Fruit fly (Drosophila melanogaster) whole organism, prepupa: ENCODE data around the gene CG6839.

ENCODE experiments used
- CG4318 ChIP-seq: fragments of 200-800 bp; sonication (Bioruptor generic); optimal IDR thresholded peaks from 3 replicates; lab custom pipeline; 2017; ENCODE audit warnings: missing biosample characterization, mild to moderate bottlenecking, missing genetic modification characterization
- CG8319 ChIP-seq: fragments of 200-800 bp; sonication (Bioruptor generic); optimal IDR thresholded peaks from 3 replicates; lab custom pipeline; 2016; ENCODE audit warnings: missing biosample characterization, missing genetic modification characterization
- Gug ChIP-seq: fragments of 200-800 bp; sonication (Bioruptor generic); IDR thresholded peaks from 2 replicates; pipeline ENCODE4 v1.3.6; 2022; ENCODE audit warnings: missing biosample characterization, missing genetic modification characterization
- Lpt ChIP-seq: fragments of 200-800 bp; sonication (Bioruptor generic); optimal IDR thresholded peaks from 3 replicates; lab custom pipeline; 2016; ENCODE audit warnings: missing biosample characterization, missing genetic modification characterization
- dsx ChIP-seq: fragments of 200-800 bp; optimal IDR thresholded peaks from 3 replicates; lab custom pipeline; 2019; ENCODE audit warnings: missing biosample characterization, mild to moderate bottlenecking, missing genetic modification characterization, moderate library complexity; ENCODE audit not compliant: poor library complexity, severe bottlenecking

DNA sequence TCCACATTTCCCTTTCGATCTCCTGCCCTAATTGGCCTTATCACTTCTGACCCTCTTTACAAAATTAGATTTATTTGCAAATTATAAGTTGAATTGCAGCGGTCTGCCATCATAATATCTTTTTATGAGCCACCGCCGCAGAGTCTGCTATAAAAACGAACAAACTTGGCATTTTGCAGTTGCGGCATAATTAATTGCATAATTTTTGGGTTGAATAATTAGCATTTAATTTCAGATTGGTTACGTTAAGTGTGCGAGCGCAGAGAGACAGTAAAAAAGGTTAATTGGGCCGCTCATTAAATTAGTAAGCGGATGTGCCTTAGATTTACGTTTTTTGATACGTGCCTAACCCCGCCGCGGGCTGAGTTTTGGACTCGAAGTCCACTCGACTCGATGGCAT lies 31.8 kb downstream of the CG6839 start:
- TF ChIP-seq CG4318 (GFP tag; lab: Kevin White, UChicago) = no peak
- TF ChIP-seq Lpt = no peak
- TF ChIP-seq Gug (GFP tag; lab: Robert Waterston, UW) = no peak
- TF ChIP-seq dsx (GFP tag; lab: Kevin White, UChicago) = no peak
- no peak for TF ChIP-seq CG8319 (GFP tag; lab: Kevin White, UChicago)
